Fruit fly (Drosophila melanogaster): ENCODE data around the gene chb.

Gene chb

DNA sequence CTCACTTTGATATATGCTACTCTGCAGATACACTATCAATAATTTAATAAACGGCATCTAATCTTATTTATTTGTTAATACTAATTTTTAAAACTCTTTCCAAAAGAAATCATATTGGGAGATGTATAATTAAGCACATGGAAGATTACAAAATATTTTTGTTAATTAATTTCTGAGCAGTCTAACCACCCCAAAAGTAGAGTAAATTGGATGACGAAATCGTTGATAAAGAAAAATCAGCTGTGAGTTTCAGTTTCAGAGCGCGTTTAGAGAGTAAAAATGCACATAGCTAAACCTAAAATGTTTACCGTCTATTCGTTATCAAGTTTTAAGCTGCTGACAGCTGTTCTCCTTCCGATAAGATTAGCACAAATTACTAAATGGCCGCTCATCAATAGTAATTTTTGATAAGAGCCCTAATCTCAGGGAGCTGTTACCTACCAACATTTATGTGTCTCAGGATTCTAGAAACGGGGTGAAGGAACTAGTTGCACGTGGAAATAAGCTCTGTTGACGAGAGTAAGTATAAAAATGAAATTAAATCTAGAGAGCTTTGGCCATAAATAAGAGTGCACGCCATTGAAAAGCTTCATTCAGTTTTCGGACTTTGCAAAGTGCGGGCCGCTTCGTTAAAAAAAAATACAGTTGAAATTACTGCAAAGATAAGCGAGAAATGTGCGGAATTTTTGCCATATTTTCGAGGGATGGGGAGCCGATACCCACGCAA lies at the start of gene chb, which contains the start of gene AsnS:
Gene chb, plus strand, starts transcription at position 327 of the 727 bp plus-strand sequence.
Gene AsnS, plus strand, starts transcription at position 592 of the 727 bp plus-strand sequence.
- TF ChIP-seq noc (tag; optimal IDR thresholded peaks at IDR 0.05) = peak; percentile 95

DNA sequence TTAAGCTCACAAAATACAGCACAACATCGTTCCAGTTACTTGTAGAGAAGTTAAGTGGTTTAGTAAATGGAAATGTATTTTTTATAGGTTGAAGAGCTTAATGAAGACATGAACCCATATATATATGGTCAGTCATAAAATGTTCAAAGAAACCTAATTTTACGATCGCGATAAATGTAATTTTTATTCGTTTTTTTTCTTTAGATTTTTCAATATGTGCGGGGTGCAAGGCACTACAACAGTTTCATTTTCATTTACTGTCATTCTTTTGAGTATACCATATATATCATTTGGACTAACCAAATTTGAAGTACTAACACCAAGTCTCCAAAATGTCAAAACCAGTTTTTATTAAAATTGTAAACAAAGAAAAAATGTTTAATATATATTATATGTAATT lies 49.2 kb upstream of the chb start, which contains the start of gene CG33284:
Gene CG33284, plus strand, starts transcription at position 301 of the 400 bp plus-strand sequence.
- TF ChIP-seq noc (tag; optimal IDR thresholded peaks at IDR 0.05) = no peak

DNA sequence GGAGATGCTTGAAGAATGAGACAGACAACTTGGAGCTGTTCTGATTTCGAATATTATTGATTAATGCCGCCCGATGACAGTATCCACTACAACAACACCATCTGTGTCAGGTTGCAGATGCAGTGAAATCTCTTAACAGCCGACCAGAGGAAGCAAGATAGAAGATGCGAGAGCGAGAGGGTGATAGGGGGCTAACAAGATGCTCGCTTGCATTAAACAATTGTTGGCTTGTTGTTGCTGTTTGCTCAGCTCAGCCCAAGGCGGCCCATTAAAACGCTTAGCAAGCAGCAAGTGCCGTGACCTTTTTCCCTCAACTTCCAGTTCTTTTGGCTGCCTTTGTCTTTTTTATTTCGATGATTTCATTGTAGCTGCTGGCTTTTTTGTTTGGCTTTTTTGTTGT lies 43.0 kb upstream of the chb start:
- TF ChIP-seq noc (tag; optimal IDR thresholded peaks at IDR 0.05) = no peak

DNA sequence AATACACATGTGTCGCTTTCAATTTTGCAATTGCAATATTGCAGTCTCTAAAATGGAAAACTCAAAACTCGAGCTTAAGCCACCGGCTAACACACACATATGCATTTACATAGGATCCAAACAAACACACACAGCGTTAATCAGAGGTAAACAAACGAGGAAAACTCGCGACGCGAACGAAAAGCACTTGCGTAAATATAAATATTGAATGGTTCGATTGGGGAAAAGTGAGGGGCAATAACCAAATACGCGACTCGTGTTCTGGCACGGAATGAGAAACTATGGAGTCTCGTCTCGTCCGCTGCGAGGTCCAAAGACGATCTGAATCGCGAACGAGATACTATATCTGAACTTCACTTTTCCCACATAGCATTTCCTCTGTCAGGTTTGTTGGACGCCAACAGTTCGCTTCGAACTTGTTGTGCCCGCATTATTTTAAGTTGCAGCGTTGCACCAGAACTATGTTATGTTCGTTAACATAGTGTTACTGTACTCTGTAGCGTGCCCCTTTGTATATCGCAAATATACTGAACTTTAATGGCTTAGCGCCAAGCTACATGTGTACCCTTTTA lies 41.7 kb upstream of the chb start, which contains the start of gene ko:
Gene ko, minus strand, starts transcription at position 321 of the 572 bp plus-strand sequence.
- no peak for TF ChIP-seq noc (tag; optimal IDR thresholded peaks at IDR 0.05)

DNA sequence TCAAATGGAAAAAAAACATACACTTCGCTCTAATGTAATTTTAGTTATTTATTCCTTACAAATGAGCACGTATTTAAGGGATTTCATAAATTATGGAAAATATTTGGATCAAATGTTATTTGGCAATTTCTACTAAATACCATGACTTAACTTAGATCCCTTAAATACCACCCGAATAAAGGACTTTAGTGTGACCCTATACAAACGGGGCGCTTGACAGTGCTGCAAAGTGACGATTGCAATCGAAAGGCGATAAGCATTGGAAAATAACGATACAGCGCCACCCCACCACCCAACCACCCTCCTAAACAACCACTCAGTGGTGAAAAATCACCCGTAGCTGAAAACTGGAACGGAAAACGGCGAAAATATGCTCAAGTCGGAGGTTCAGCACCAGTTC lies 41.2 kb upstream of the chb start, which contains the start of gene ICA69:
Gene ICA69, plus strand, starts transcription at position 20 of the 400 bp plus-strand sequence.
- TF ChIP-seq noc (tag; optimal IDR thresholded peaks at IDR 0.05) = no peak

DNA sequence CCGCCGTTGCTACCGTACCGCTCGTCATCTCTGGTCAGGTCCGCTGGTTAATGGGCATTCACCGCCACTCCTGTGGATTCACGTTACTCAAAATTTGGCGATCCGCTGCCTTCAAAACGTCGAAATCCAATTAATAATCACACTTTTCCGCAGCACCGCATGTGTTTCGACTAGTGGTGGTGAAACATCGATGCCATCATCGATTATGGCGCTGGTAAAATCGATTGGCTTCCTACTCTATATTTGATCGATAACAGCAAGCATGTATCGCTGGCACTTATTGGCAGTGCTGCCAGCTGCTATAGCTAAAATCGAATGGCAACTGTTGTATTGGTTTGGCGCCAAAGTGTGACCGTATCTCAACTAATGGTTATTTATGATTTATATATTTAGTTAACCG lies 36.8 kb upstream of the chb start:
- TF ChIP-seq noc (tag; optimal IDR thresholded peaks at IDR 0.05) = no peak

DNA sequence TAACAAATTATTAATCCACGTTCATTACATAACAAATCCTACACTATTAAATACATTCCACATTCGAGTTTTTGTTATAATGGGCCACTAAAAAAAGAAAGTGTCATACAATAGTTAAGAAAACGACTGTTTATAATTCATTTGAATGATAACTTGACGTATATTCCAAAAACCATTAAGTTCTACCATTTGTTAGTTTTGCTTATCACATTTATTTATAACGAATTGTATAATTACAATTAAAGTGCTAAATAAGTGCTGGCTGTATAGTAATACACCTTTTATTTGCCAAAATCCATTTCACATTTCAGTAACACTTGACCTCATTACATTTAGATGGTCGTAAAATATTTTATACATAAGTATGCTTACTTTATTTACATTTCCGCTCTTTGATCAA lies 36.4 kb upstream of the chb start, which contains the start of gene CG10565:
Gene CG10565, minus strand, starts transcription at position 101 of the 400 bp plus-strand sequence.
- TF ChIP-seq noc (tag; optimal IDR thresholded peaks at IDR 0.05) = no peak

DNA sequence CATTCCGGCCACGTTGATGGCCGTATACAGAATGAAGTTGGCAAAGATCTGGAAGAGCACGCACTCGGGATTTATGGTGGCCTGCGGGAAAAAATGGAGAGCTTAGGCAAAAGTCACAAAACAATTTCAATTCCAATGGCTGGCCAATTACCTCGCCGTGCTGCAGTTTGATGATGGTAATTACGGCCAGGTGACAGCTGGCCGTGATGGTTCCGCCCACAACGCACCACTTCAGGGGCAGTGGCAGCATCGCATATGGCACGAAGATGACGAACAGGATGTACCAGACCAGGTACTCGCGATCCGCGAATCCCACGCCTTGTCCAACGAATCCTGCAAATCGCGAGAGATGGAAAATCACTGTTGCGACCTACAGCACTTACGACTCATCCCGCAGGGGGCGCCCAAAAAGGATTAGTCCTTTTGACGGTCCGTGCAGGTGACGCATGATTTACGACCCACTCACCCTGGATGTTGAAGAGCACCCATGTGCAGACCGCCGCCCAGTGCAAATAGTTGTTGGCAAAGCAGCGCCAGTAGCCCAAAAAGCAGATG lies 26.7 kb upstream of the chb start:
- no peak for TF ChIP-seq noc (tag; optimal IDR thresholded peaks at IDR 0.05)

DNA sequence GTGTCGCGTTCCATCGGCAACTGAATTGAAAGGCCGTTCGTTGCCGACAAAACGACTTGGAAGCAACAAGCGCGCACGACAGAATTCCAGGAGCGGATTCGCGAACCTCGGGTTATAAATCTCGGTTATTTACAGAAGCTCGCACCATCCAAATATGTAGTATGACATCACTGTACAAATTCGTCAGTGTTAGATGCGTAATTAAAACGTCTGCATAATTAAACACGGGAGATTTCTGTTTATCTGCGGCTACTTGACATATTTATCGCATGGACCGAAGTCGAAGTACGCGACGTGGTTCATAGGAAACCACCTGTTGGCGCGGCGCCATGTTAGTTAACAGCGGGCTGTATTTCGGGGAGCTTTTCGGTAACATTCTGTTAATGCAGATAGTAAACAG lies 748 bp upstream of the chb start, which contains the start of gene Ac78C:
Gene Ac78C, minus strand, starts transcription at position 26 of the 400 bp plus-strand sequence.
- peak; percentile 93 for TF ChIP-seq noc (tag; optimal IDR thresholded peaks at IDR 0.05)

DNA sequence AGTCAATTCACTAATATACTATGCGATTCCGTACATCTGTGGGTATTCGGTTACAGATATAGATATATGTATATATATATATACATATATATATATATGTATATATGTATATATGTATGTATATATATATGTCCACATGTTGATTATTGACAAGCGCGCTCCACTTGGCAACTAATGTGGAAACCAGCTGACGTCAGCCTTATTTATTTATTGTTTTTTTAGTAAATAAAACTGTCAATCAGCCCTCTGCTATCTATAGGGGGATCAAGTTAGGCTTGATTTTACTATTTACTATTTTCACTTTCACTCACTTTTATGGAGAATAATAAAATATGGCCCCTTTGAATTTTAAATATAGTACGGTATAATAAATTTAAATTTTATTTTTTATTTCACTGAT lies 2.3 kb downstream of the chb start:
- no peak for TF ChIP-seq noc (tag; optimal IDR thresholded peaks at IDR 0.05)

DNA sequence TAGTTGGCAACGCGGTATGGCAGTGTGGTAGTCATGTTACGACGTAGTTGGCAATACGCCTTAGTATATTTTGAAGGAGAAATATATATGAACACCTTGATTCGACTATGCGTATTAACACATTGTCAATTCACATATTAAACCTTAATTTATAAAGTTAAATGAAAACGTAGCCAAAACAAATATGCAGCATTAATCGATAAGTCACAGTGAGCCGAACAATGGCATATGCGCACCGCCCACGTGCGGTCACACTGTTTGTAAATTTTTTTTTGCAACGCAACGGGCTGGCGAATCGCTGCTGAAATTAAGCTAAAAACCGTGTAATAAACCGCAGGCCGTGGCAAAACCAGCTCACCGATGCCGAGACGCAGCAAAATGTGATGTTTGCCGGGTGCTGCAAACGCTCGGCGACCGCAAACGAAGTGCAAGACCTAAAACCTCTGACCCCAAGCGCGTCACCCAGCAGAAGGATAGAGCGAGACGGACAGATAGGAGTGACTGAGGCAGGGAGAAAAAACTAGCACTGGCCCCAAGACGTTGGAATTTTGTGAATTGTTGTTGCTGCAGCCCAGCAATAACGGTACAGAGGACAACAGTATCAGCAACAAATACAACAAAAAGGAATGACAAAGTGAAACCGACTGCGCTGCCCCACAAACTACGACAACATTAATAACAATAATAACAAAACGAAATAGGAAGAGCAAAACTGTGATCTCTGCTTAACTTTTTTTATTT lies 3.0 kb downstream of the chb start:
- TF ChIP-seq noc (tag; optimal IDR thresholded peaks at IDR 0.05) = peak; percentile 17

DNA sequence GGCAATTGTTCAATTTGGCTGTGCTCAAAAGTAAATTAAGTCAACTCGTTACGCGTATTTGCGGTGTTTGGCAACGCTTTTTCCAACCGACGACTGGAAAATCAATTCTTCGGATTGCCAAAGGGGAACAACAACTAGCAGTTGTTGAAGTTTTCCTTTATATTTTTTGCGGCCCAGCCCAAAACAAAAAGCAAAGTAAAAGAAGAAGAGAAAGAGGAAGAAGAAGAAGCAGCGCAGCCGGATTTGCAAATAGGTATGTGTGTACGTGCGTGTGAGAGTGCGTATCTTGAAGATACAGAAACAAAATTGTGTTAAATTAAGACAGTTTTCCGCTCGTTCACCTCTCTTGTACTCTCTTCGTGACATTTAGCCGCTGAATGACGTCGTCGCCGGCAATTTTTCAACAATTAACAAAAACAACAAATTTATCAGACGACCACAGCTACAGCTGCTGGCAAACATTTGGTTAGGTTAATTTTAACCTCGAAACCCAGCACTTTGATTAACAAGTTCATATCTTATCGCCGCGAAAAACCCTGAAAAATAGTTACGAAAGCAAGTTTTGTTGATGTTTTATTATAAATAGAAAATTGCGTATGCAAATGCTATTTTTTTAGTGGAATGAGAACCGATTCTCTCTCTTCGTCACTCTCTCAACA lies 3.8 kb downstream of the chb start:
- TF ChIP-seq noc (tag; optimal IDR thresholded peaks at IDR 0.05) = no peak

DNA sequence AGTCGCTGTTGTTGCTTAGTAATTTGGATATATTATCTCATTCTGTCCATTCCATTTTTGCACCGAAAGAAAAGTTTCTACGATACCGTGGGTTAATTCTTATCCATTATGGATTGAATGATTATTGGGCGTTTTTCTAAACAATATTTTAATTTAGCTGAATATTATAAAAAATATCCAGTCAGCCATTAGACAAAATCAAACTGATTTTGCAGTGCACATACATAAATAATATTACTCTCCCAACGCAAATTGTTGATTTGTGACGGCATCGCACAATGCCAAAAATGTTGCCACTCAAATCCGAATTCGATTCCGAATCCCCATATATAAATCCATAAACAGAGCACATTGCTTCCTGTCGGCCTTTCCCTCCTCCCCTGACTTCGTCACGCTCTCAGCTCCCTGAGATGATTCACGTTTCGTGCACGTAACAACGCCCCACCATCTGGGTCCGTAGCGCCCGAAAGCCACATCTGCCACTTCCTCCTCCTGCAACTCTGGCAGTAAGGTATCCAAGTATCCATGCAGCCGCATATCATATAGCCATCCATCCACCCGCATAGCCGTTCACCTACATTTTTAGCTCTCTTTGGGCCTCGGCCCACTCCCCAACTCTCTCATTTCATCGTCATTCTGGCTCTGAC lies 4.4 kb downstream of the chb start:
- peak; percentile 71 for TF ChIP-seq noc (tag; optimal IDR thresholded peaks at IDR 0.05)

DNA sequence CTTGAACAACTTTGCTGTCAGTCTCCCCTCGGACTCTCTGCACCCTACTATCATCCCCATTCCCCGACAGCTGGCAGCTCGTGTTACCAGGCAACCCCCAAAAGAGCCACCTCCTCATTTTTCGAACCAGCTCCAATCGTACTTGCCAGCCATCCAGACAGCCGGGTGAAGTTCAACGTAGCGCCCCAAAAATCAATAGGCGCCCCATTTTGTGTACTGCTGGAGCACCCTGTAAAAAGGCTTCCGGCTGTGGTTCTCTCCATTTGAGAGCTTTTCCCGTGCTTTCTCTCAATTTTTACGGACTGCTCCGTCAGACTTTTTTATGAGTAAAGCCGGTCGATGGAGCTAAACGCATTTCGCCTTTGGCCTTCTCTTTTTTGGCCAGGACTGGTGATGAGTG lies 13.0 kb downstream of the chb start:
- TF ChIP-seq noc (tag; optimal IDR thresholded peaks at IDR 0.05) = no peak

DNA sequence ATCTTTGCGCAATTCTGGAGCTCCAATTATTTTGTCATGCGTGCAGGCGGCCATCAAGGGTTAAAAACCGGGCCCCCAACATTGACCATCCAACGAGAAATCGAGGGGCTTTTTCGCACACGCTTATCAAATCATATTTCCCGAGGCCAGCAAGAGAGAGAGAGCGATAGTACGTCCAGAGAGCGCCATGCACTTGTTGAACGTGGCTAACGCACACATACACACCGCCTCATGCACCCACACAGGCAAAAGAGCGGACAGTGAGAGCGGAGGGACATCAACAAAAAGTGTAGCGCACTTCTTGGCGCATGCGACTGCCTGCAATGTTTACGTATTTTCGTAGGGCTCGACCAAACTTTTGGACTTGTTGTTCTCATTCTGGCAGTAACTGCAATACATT lies 13.8 kb downstream of the chb start:
- TF ChIP-seq noc (tag; optimal IDR thresholded peaks at IDR 0.05) = no peak

Measured in whole organism, larva.